Fruit fly (Drosophila melanogaster) whole organism, embryonic: Measurements from ENCODE around the gene slmo.
A peak's percentile ranks its signal among the peaks of the same experiment; 100 is the strongest.

Source experiments
- Asciz ChIP-seq: fragments of 200-800 bp; sonication (Bioruptor generic); optimal IDR thresholded peaks from 2 replicates; lab custom pipeline; 2017; ENCODE audit warnings: missing biosample characterization, mild to moderate bottlenecking, missing genetic modification characterization, missing genetic modification reagents
- Atf-2 ChIP-seq: fragments of 200-800 bp; sonication (Bioruptor generic); optimal IDR thresholded peaks from 2 replicates; lab custom pipeline; 2016; ENCODE audit warnings: missing biosample characterization, missing genetic modification characterization
- Blimp-1 ChIP-seq: fragments of 200-800 bp; sonication (Bioruptor generic); optimal IDR thresholded peaks from 3 replicates; lab custom pipeline; 2018; ENCODE audit warnings: missing biosample characterization, missing genetic modification characterization, mild to moderate bottlenecking, moderate library complexity, missing genetic modification reagents
- CG10209 ChIP-seq: fragments of 200-800 bp; sonication (Bioruptor generic); optimal IDR thresholded peaks from 3 replicates; lab custom pipeline; 2017; ENCODE audit warnings: missing biosample characterization, mild to moderate bottlenecking, missing genetic modification characterization, missing genetic modification reagents
- CG10979 ChIP-seq: fragments of 200-800 bp; sonication (Bioruptor generic); optimal IDR thresholded peaks from 2 replicates; lab custom pipeline; 2018; ENCODE audit warnings: missing biosample characterization, mild to moderate bottlenecking, missing genetic modification characterization, moderate library complexity
- CG11093 ChIP-seq: fragments of 200-800 bp; sonication (Bioruptor generic); IDR thresholded peaks from 3 replicates; pipeline ENCODE4 v1.3.6; 2022; ENCODE audit warnings: missing biosample characterization, missing genetic modification characterization
- CG12744 ChIP-seq: fragments of 200-800 bp; sonication (Bioruptor generic); optimal IDR thresholded peaks from 2 replicates; lab custom pipeline; 2016; ENCODE audit warnings: missing biosample characterization, missing genetic modification characterization
- CG12769 ChIP-seq: fragments of 200-800 bp; sonication (Bioruptor generic); optimal IDR thresholded peaks from 2 replicates; lab custom pipeline; 2019; ENCODE audit warnings: missing biosample characterization, mild to moderate bottlenecking, missing genetic modification characterization, moderate library complexity
- CG14441 ChIP-seq: fragments of 200-800 bp; sonication (Bioruptor generic); IDR thresholded peaks from 2 replicates; pipeline ENCODE4 v1.3.6; 2022; ENCODE audit warnings: missing biosample characterization, missing genetic modification characterization
- CG1603 ChIP-seq: fragments of 200-800 bp; sonication (Bioruptor generic); optimal IDR thresholded peaks from 2 replicates; lab custom pipeline; 2019; ENCODE audit warnings: missing biosample characterization, mild to moderate bottlenecking, missing genetic modification characterization, moderate library complexity
- CG17328 ChIP-seq: fragments of 200-800 bp; sonication (Bioruptor generic); IDR thresholded peaks from 2 replicates; pipeline ENCODE4 v1.3.6; 2022; ENCODE audit warnings: missing biosample characterization, missing genetic modification characterization
- CG1792 ChIP-seq: fragments of 200-800 bp; sonication (Bioruptor generic); optimal IDR thresholded peaks from 2 replicates; lab custom pipeline; 2016; ENCODE audit warnings: missing biosample characterization, missing genetic modification characterization
- CG18262 ChIP-seq: fragments of 200-800 bp; optimal IDR thresholded peaks from 3 replicates; lab custom pipeline; 2019; ENCODE audit warnings: missing biosample characterization, mild to moderate bottlenecking, missing genetic modification characterization, moderate library complexity
- CG2129 ChIP-seq: fragments of 200-800 bp; sonication (Bioruptor generic); IDR thresholded peaks from 2 replicates; pipeline ENCODE4 v1.3.6; 2022; ENCODE audit warnings: missing biosample characterization, missing genetic modification characterization; ENCODE audit not compliant: partially characterized antibody
- CG2199 ChIP-seq: fragments of 200-800 bp; sonication (Bioruptor generic); IDR thresholded peaks from 3 replicates; pipeline ENCODE4 v1.3.6; 2022; ENCODE audit warnings: missing biosample characterization, missing genetic modification characterization
- CG30431 ChIP-seq: fragments of 200-800 bp; sonication (Bioruptor generic); optimal IDR thresholded peaks from 2 replicates; lab custom pipeline; 2017; ENCODE audit warnings: missing biosample characterization, missing genetic modification characterization
- CG3065 ChIP-seq: fragments of 200-800 bp; sonication (Bioruptor generic); optimal IDR thresholded peaks from 2 replicates; lab custom pipeline; 2016; ENCODE audit warnings: missing biosample characterization, missing genetic modification characterization
- CG31441 ChIP-seq: fragments of 200-800 bp; sonication (Bioruptor generic); IDR thresholded peaks from 2 replicates; pipeline ENCODE4 v1.3.6; 2022; ENCODE audit warnings: missing biosample characterization, missing genetic modification characterization
- CG34376 ChIP-seq: fragments of 200-800 bp; sonication (Bioruptor generic); optimal IDR thresholded peaks from 2 replicates; lab custom pipeline; 2018; ENCODE audit warnings: missing biosample characterization, mild to moderate bottlenecking, missing genetic modification characterization
- CG7556 ChIP-seq: fragments of 200-800 bp; sonication (Bioruptor generic); optimal IDR thresholded peaks from 2 replicates; lab custom pipeline; 2017; ENCODE audit warnings: missing biosample characterization, mild to moderate bottlenecking, missing genetic modification characterization
- CG8388 ChIP-seq: fragments of 200-800 bp; sonication (Bioruptor generic); optimal IDR thresholded peaks from 2 replicates; lab custom pipeline; 2019; ENCODE audit warnings: missing biosample characterization, mild to moderate bottlenecking, missing genetic modification characterization, moderate library complexity
- CG8765 ChIP-seq: fragments of 200-800 bp; sonication (Bioruptor generic); IDR thresholded peaks from 2 replicates; pipeline ENCODE4 v1.3.6; 2022; ENCODE audit warnings: missing biosample characterization, missing genetic modification characterization
- CG8944 ChIP-seq: fragments of 200-800 bp; sonication (Bioruptor generic); optimal IDR thresholded peaks from 3 replicates; lab custom pipeline; 2016; ENCODE audit warnings: missing biosample characterization, missing genetic modification characterization
- CG9215 ChIP-seq: fragments of 200-800 bp; sonication (Bioruptor generic); IDR thresholded peaks from 2 replicates; pipeline ENCODE4 v1.3.6; 2022; ENCODE audit warnings: missing biosample characterization, missing genetic modification characterization
- D19B ChIP-seq: fragments of 200-800 bp; sonication (Bioruptor generic); optimal IDR thresholded peaks from 2 replicates; lab custom pipeline; 2017; ENCODE audit warnings: missing biosample characterization, mild to moderate bottlenecking, missing genetic modification characterization
- HmgD ChIP-seq: fragments of 200-800 bp; sonication (Bioruptor generic); optimal IDR thresholded peaks from 3 replicates; lab custom pipeline; 2016; ENCODE audit warnings: missing biosample characterization, missing genetic modification characterization
- HmgZ ChIP-seq: fragments of 200-800 bp; sonication (Bioruptor generic); optimal IDR thresholded peaks from 2 replicates; lab custom pipeline; 2018; ENCODE audit warnings: missing biosample characterization, mild to moderate bottlenecking, missing genetic modification characterization
- NfI ChIP-seq: fragments of 200-800 bp; sonication (Bioruptor generic); optimal IDR thresholded peaks from 3 replicates; lab custom pipeline; 2018; ENCODE audit warnings: missing biosample characterization, mild to moderate bottlenecking, missing genetic modification characterization, moderate library complexity
- Optix ChIP-seq: fragments of 200-800 bp; sonication (Bioruptor generic); IDR thresholded peaks from 3 replicates; pipeline ENCODE4 v1.3.6; 2022; ENCODE audit warnings: missing biosample characterization, missing genetic modification characterization
- Stat92E ChIP-seq, 3 experiments: fragments of >200 bp in 2 of 3; fragments of 200-800 bp in 1 of 3; sonication (Bioruptor generic) in 1 of 3; optimal IDR thresholded peaks; 2 replicates each; lab custom pipeline; 2017 to 2019; ENCODE audit warnings: missing biosample characterization in 3 of 3, missing genetic modification characterization in 3 of 3, mild to moderate bottlenecking in 1 of 3, moderate library complexity in 1 of 3
- Xbp1 ChIP-seq: fragments of 200-800 bp; sonication (Bioruptor generic); optimal IDR thresholded peaks from 3 replicates; lab custom pipeline; 2016; ENCODE audit warnings: missing biosample characterization, mild to moderate bottlenecking, missing genetic modification characterization
- abd-A ChIP-seq: fragments of 200-800 bp; sonication (Bioruptor generic); optimal IDR thresholded peaks from 3 replicates; lab custom pipeline; 2019; ENCODE audit warnings: missing biosample characterization, mild to moderate bottlenecking, missing genetic modification characterization, moderate library complexity
- amos ChIP-seq: fragments of 200-800 bp; sonication (Bioruptor generic); IDR thresholded peaks from 2 replicates; pipeline ENCODE4 v1.3.6; 2022; ENCODE audit warnings: missing biosample characterization, missing genetic modification characterization; ENCODE audit not compliant: partially characterized antibody
- ap ChIP-seq: fragments of 200-800 bp; sonication (Bioruptor generic); IDR thresholded peaks from 2 replicates; pipeline ENCODE4 v1.3.6; 2022; ENCODE audit warnings: missing biosample characterization, missing genetic modification characterization
- btn ChIP-seq: fragments of 200-800 bp; sonication (Bioruptor generic); optimal IDR thresholded peaks from 2 replicates; lab custom pipeline; 2016; ENCODE audit warnings: missing biosample characterization, missing genetic modification characterization
- chn ChIP-seq: fragments of 200-800 bp; sonication (Bioruptor generic); optimal IDR thresholded peaks from 2 replicates; lab custom pipeline; 2016; ENCODE audit warnings: missing biosample characterization, missing genetic modification characterization
- corto ChIP-seq: fragments of 200-800 bp; sonication (Bioruptor generic); optimal IDR thresholded peaks from 2 replicates; lab custom pipeline; 2016; ENCODE audit warnings: missing biosample characterization, mild to moderate bottlenecking, missing genetic modification characterization, moderate library complexity
- hkb ChIP-seq, 2 experiments: fragments of 200-800 bp in 1 of 2; fragments of >200 bp in 1 of 2; sonication (Bioruptor generic) in 1 of 2; IDR thresholded peaks in 1 of 2; optimal IDR thresholded peaks in 1 of 2; 2 replicates each; pipeline versions ENCODE4 v1.3.6 to Lab custom; 2017 to 2022; ENCODE audit warnings: missing biosample characterization in 1 of 2, missing genetic modification characterization in 1 of 2
- ind ChIP-seq: fragments of 200-800 bp; sonication (Bioruptor generic); optimal IDR thresholded peaks from 3 replicates; lab custom pipeline; 2016; ENCODE audit warnings: missing biosample characterization, missing genetic modification characterization
- inv ChIP-seq: fragments of 200-800 bp; sonication (Bioruptor generic); IDR thresholded peaks from 2 replicates; pipeline ENCODE4 v1.3.6; 2022; ENCODE audit warnings: missing biosample characterization, missing genetic modification characterization; ENCODE audit not compliant: partially characterized antibody
- kah ChIP-seq: fragments of 200-800 bp; sonication (Bioruptor generic); optimal IDR thresholded peaks from 2 replicates; lab custom pipeline; 2018; ENCODE audit warnings: missing biosample characterization, mild to moderate bottlenecking, missing genetic modification characterization
- mirr ChIP-seq: fragments of 200-800 bp; sonication (Bioruptor generic); optimal IDR thresholded peaks from 3 replicates; lab custom pipeline; 2018; ENCODE audit warnings: missing biosample characterization, mild to moderate bottlenecking, missing genetic modification characterization
- pfk ChIP-seq: fragments of 200-800 bp; sonication (Bioruptor generic); optimal IDR thresholded peaks from 2 replicates; lab custom pipeline; 2018; ENCODE audit warnings: missing biosample characterization, mild to moderate bottlenecking, missing genetic modification characterization, moderate library complexity
- sisA ChIP-seq: fragments of 200-800 bp; sonication (Bioruptor generic); IDR thresholded peaks from 2 replicates; pipeline ENCODE4 v1.3.6; 2022; ENCODE audit warnings: missing biosample characterization, missing genetic modification characterization
- slou ChIP-seq: fragments of 200-800 bp; sonication (Bioruptor generic); optimal IDR thresholded peaks from 3 replicates; lab custom pipeline; 2016; ENCODE audit warnings: missing biosample characterization, missing genetic modification characterization
- sna ChIP-seq: fragments of 200-800 bp; sonication (Bioruptor generic); IDR thresholded peaks from 2 replicates; pipeline ENCODE4 v1.3.6; 2022; ENCODE audit warnings: missing biosample characterization, missing genetic modification characterization; ENCODE audit not compliant: partially characterized antibody
- tap ChIP-seq: fragments of 200-800 bp; optimal IDR thresholded peaks from 3 replicates; lab custom pipeline; 2019; ENCODE audit warnings: missing biosample characterization, mild to moderate bottlenecking, missing genetic modification characterization, moderate library complexity
- unc-4 ChIP-seq: fragments of 200-800 bp; sonication (Bioruptor generic); IDR thresholded peaks from 2 replicates; pipeline ENCODE4 v1.3.6; 2022; ENCODE audit warnings: missing biosample characterization, missing genetic modification characterization; ENCODE audit not compliant: partially characterized antibody
- vnd ChIP-seq: fragments of 200-800 bp; sonication (Bioruptor generic); IDR thresholded peaks from 3 replicates; pipeline ENCODE4 v1.3.6; 2022; ENCODE audit warnings: missing biosample characterization, missing genetic modification characterization; ENCODE audit not compliant: partially characterized antibody
- vvl ChIP-seq: fragments of 200-800 bp; sonication (Bioruptor generic); IDR thresholded peaks from 2 replicates; pipeline ENCODE4 v1.3.6; 2022; ENCODE audit warnings: missing biosample characterization, missing genetic modification characterization

The slmo gene

DNA sequence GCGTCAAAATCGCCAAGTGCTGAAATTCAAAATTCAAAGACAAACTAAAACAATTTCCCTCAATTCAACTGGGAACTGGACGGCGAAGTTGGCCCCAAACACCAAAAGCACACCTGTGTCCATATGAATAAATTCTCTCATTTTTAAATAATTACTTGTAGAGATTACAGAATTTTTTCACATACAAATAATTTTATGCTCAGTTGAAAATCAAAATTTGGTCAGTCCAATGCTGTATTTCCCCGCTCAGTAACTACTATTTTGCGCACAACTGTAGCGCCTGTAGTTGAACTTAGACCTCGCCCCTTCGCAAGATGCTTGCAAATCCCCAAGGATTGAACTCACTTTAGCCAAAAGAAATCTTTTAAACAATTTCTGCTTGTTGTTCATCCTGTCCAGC lies 19.8 kb downstream of the slmo start (continued):
- TF ChIP-seq abd-A (tag; lab: Kevin White, UChicago) (no peak), pfk (GFP tag; lab: Kevin White, UChicago) (no peak), Atf-2 (GFP tag; lab: Kevin White, UChicago) (no peak), hkb (optimal IDR thresholded peaks at IDR 0.05; lab: Kevin White, UChicago) (no peak), hkb (GFP tag; IDR thresholded peaks at IDR 0.05; lab: Robert Waterston, UW) (peak; percentile 61; the same call in 1 of the 2 replicates), CG8388 (GFP tag; lab: Kevin White, UChicago) (peak; percentile 3), Blimp-1 (GFP tag; lab: Kevin White, UChicago) (no peak), CG12769 (tag; lab: Kevin White, UChicago) (no peak), Optix (GFP tag; lab: Robert Waterston, UW) (0 out of 3 replicates have a peak, but pooled peaks have one; percentile 7), CG11093 (GFP tag; lab: Robert Waterston, UW) (no peak), corto (GFP tag; lab: Kevin White, UChicago) (no peak), HmgZ (tag; lab: Kevin White, UChicago) (no peak), NfI (no peak), CG34376 (GFP tag; lab: Kevin White, UChicago) (no peak), Xbp1 (no peak), vnd (GFP tag; lab: Robert Waterston, UW) (no peak), CG17328 (GFP tag; lab: Robert Waterston, UW) (peak; percentile 68), kah (no peak), CG12744 (no peak), D19B (GFP tag; lab: Kevin White, UChicago) (no peak), ap (GFP tag; lab: Robert Waterston, UW) (no peak), CG18262 (tag; lab: Kevin White, UChicago) (no peak), sna (no peak), Stat92E (GFP tag; optimal IDR thresholded peaks at IDR 0.05; lab: Kevin White, UChicago) (no peak), sisA (GFP tag; lab: Robert Waterston, UW) (peak; percentile 49), CG8944 (GFP tag; lab: Kevin White, UChicago) (peak; percentile 9), CG7556 (GFP tag; lab: Kevin White, UChicago) (no peak), CG30431 (no peak), Asciz (GFP tag; lab: Kevin White, UChicago) (no peak), CG31441 (GFP tag; lab: Robert Waterston, UW) (no peak), btn (no peak), ind (GFP tag; lab: Kevin White, UChicago) (peak; percentile 6), CG2199 (GFP tag; lab: Robert Waterston, UW) (no peak), CG1603 (tag; lab: Kevin White, UChicago) (peak; percentile 38), inv (GFP tag; lab: Robert Waterston, UW) (no peak), CG9215 (GFP tag; lab: Robert Waterston, UW) (no peak), CG10979 (no peak), CG2129 (GFP tag; lab: Robert Waterston, UW) (no peak), CG8765 (no peak), mirr (GFP tag; lab: Kevin White, UChicago) (no peak), CG14441 (GFP tag; lab: Robert Waterston, UW) (no peak), chn (no peak), CG3065 (GFP tag; lab: Kevin White, UChicago) (no peak), unc-4 (GFP tag; lab: Robert Waterston, UW) (no peak), CG10209 (no peak), vvl (peak; percentile 64; the same call in 1 of the 2 replicates), CG1792 (GFP tag; lab: Kevin White, UChicago) (no peak), tap (no peak), slou (GFP tag; lab: Kevin White, UChicago) (no peak), amos (no peak), HmgD (GFP tag; lab: Kevin White, UChicago) (no peak)
